Worm (Caenorhabditis elegans) whole organism, late embryonic: Measurements from ENCODE around the gene txt-18.

ENCODE experiments used
- che-1 ChIP-seq: sonication (generic microtip); optimal IDR thresholded peaks from 2 replicates; lab custom pipeline; 2016; ENCODE audit warnings: mild to moderate bottlenecking, missing genetic modification characterization, missing compliant biosample characterization
- elt-4 ChIP-seq: sonication (generic microtip); optimal IDR thresholded peaks from 2 replicates; lab custom pipeline; 2016; ENCODE audit warnings: missing genetic modification characterization, missing compliant biosample characterization
- eyg-1 ChIP-seq: sonication (generic microtip); optimal IDR thresholded peaks from 2 replicates; lab custom pipeline; 2016; ENCODE audit warnings: missing genotype, missing genetic modification characterization, missing compliant biosample characterization
- fkh-10 ChIP-seq: fragments of 150-350 bp; optimal IDR thresholded peaks from 2 replicates; lab custom pipeline; 2014; ENCODE audit warnings: missing biosample characterization, missing genetic modification reagents, missing genetic modification characterization
- nhr-11 ChIP-seq: fragments of 150-350 bp; optimal IDR thresholded peaks from 2 replicates; lab custom pipeline; 2014; ENCODE audit warnings: missing biosample characterization, missing genetic modification characterization
- pqm-1 ChIP-seq: sonication (generic microtip); optimal IDR thresholded peaks from 2 replicates; lab custom pipeline; 2016; ENCODE audit warnings: missing genetic modification characterization, missing compliant biosample characterization
- sox-2 ChIP-seq: fragments of 200-800 bp; sonication (Bioruptor generic); IDR thresholded peaks from 2 replicates; pipeline ENCODE4 v1.3.6; 2022; ENCODE audit warnings: missing genetic modification reagents, missing genetic modification characterization, missing compliant biosample characterization
- sox-4 ChIP-seq: sonication (generic microtip); optimal IDR thresholded peaks from 2 replicates; lab custom pipeline; 2017; ENCODE audit warnings: mild to moderate bottlenecking, missing genetic modification characterization, inconsistent platforms, missing compliant biosample characterization
- ttx-3 ChIP-seq: sonication (generic microtip); optimal IDR thresholded peaks from 2 replicates; lab custom pipeline; 2016; ENCODE audit warnings: missing genetic modification reagents, missing genetic modification characterization, missing compliant biosample characterization
- unc-86 ChIP-seq: sonication (generic microtip); optimal IDR thresholded peaks from 2 replicates; lab custom pipeline; 2016; ENCODE audit warnings: missing genetic modification characterization, missing compliant biosample characterization

ce11 chrII:6380866-6381265 lies 37.0 kb downstream of the txt-18 start, which contains the start of gene F58F12.12:
- TF ChIP-seq fkh-10 (GFP tag; lab: Kevin White, UChicago): no peak
- no peak for TF ChIP-seq nhr-11 (tag; lab: Kevin White, UChicago)
- no peak for TF ChIP-seq che-1
- TF ChIP-seq unc-86 (tag; lab: Kevin White, UChicago): no peak
- TF ChIP-seq elt-4: no peak
- no peak for TF ChIP-seq sox-2 (GFP tag; lab: Robert Waterston, UW)
- no peak for TF ChIP-seq sox-4 (tag; lab: Kevin White, UChicago)
- TF ChIP-seq eyg-1 (tag; lab: Kevin White, UChicago): no peak
- TF ChIP-seq pqm-1: no peak
- no peak for TF ChIP-seq ttx-3
